Fruit fly (Drosophila melanogaster): ENCODE data around the gene CG13928.
A peak's percentile ranks its signal among the peaks of the same experiment; 100 is the strongest.

DNA sequence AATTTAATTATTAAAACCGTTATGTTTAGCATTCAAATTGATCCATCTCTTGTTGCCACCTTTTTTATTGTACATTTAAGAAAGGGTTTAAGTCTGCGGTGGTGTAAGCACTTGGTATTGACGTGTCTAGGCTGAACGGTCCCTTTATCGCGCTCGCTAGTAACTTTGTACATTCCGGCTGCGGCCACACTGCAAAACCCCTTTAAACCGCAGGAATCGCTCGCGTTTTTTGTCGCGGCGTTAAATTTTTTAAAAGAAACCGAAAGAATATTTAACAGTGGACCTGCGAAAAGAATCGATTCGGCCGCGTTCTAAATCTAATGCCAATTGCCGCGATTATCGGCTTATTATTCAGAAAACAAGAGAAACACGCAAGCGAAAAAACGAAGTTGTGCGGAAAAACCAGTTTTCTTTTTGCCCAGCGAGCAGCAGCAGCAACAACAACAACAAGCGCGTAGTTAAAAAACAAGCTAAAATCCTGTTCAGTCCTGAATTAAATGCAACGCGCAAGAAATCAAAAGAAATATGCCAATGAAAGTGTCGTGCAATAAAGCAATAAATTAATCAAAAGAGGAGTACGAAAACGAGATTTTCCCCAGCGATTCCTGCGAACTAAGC, 51.6 kb downstream of the CG13928 start, which contains the start of gene CG13917:
- no peak for TF ChIP-seq Crg-1 (GFP tag; optimal IDR thresholded peaks at IDR 0.05)
- TF ChIP-seq tj (GFP tag; optimal IDR thresholded peaks at IDR 0.05) = peak; percentile 9
- TF ChIP-seq CG1620 (GFP tag; optimal IDR thresholded peaks at IDR 0.05) = no peak
- no peak for TF ChIP-seq kay (GFP tag; ENCODE audit: borderline replicate concordance)

Measured in whole organism, adult.